Worm (Caenorhabditis elegans): Measurements from ENCODE around the gene irk-1.

Gene irk-1

ce11 chrX:6742011-6742683 is 35.8 kb downstream of the irk-1 start, which contains the start of gene mdl-1 (continued):
- TF ChIP-seq ceh-62 (tag; optimal IDR thresholded peaks at IDR 0.05) (no peak), nhr-237 (tag; optimal IDR thresholded peaks at IDR 0.05) (peak; percentile 16), ZK337.2 (GFP tag; IDR thresholded peaks at IDR 0.05) (no peak), nhr-102 (tag; optimal IDR thresholded peaks at IDR 0.05) (peak; percentile 89), lim-7 (GFP tag; IDR thresholded peaks at IDR 0.05) (peak; percentile 27; the same call in 1 of the 2 replicates), pqm-1 (tag; optimal IDR thresholded peaks at IDR 0.05) (peak; percentile 37), egl-27 (tag; optimal IDR thresholded peaks at IDR 0.05) (no peak), T20F7.1 (GFP tag; optimal IDR thresholded peaks at IDR 0.05) (peak; percentile 21), skn-1 (tag; optimal IDR thresholded peaks at IDR 0.05) (no peak), nhr-41 (GFP tag; IDR thresholded peaks at IDR 0.05) (no peak), Y105C5A.15 (GFP tag; IDR thresholded peaks at IDR 0.05) (no peak), hmg-1.1 (GFP tag; IDR thresholded peaks at IDR 0.05) (peak; percentile 90), hif-1 (tag; optimal IDR thresholded peaks at IDR 0.05) (peak; percentile 37 to 95), hlh-30 (tag; optimal IDR thresholded peaks at IDR 0.05; ENCODE audit: insufficient read depth) (peak; percentile 96), lin-15B (tag; optimal IDR thresholded peaks at IDR 0.05) (no peak), ZK546.5 (tag; optimal IDR thresholded peaks at IDR 0.05) (no peak), dve-1 (tag; optimal IDR thresholded peaks at IDR 0.05; ENCODE audit: insufficient read depth) (peak; percentile 87), nhr-25 (tag; optimal IDR thresholded peaks at IDR 0.05; ENCODE audit: borderline replicate concordance, insufficient read depth) (peak; percentile 96), nhr-111 (GFP tag; optimal IDR thresholded peaks at IDR 0.05) (no peak), lsy-2 (tag; optimal IDR thresholded peaks at IDR 0.05) (peak; percentile 54 to 81), tag-97 (GFP tag; IDR thresholded peaks at IDR 0.05) (no peak), fkh-10 (GFP tag; optimal IDR thresholded peaks at IDR 0.05) (peak; percentile 42), D1046.2 (GFP tag; IDR thresholded peaks at IDR 0.05) (no peak), gei-8 (GFP tag; optimal IDR thresholded peaks at IDR 0.05) (peak; percentile 86)

ce11 chrX:6741532-6741931 is 36.4 kb downstream of the irk-1 start:
- peak; percentile 69 for TF ChIP-seq tra-1 (GFP tag; IDR thresholded peaks at IDR 0.05)
- TF ChIP-seq aha-1 (tag) = peak; percentile 89
- TF ChIP-seq nhr-25 (tag; optimal IDR thresholded peaks at IDR 0.05; ENCODE audit: borderline replicate concordance, insufficient read depth) = peak; percentile 43
- TF ChIP-seq nhr-76 (tag; optimal IDR thresholded peaks at IDR 0.05) = no peak
- peak; percentile 54; the same call in 1 of the 2 replicates for TF ChIP-seq zfp-3 (GFP tag; conservative IDR thresholded peaks at IDR 0.05)
- peak; percentile 96 for TF ChIP-seq dmd-6 (GFP tag; IDR thresholded peaks at IDR 0.05)
- TF ChIP-seq saeg-2 (GFP tag; IDR thresholded peaks at IDR 0.05) = 0 out of 2 replicates have a peak, but pooled peaks have one; percentile 7
- TF ChIP-seq hlh-30 (tag; optimal IDR thresholded peaks at IDR 0.05; ENCODE audit: insufficient read depth) = peak; percentile 92
- peak; percentile 75 for TF ChIP-seq dve-1 (tag; optimal IDR thresholded peaks at IDR 0.05; ENCODE audit: insufficient read depth)
- TF ChIP-seq hlh-11 (tag; optimal IDR thresholded peaks at IDR 0.05) = no peak
- TF ChIP-seq lsy-2 (tag; optimal IDR thresholded peaks at IDR 0.05) = peak in 1 of 2 experiments; percentile 51
- TF ChIP-seq nhr-28 (tag; optimal IDR thresholded peaks at IDR 0.05) = peak; percentile 57
- peak; percentile 34 for TF ChIP-seq ceh-20 (GFP tag; IDR thresholded peaks at IDR 0.05)
- peak; percentile 68; the same call in 1 of the 2 replicates for TF ChIP-seq php-3 (GFP tag; IDR thresholded peaks at IDR 0.05)
- peak; percentile 96 for TF ChIP-seq mxl-2 (GFP tag; conservative IDR thresholded peaks at IDR 0.05)
- peak; percentile 2 for TF ChIP-seq lin-13 (GFP tag; optimal IDR thresholded peaks at IDR 0.05)
- TF ChIP-seq madf-9 (GFP tag; conservative IDR thresholded peaks at IDR 0.05) = no peak
- TF ChIP-seq unc-62 (GFP tag; optimal IDR thresholded peaks at IDR 0.05 in 1 of 2) = peak in 1 of 2 experiments; percentile 100
- TF ChIP-seq unc-62 (tag; optimal IDR thresholded peaks at IDR 0.05) = no peak
- peak in 1 of 2 experiments; percentile 70 for TF ChIP-seq mdl-1 (tag; optimal IDR thresholded peaks at IDR 0.05)
- TF ChIP-seq mdt-29 (GFP tag; IDR thresholded peaks at IDR 0.05) = peak; percentile 67
- TF ChIP-seq pqm-1 (tag; optimal IDR thresholded peaks at IDR 0.05) = no peak
- TF ChIP-seq daf-16 (GFP tag; optimal IDR thresholded peaks at IDR 0.05) = no peak
- TF ChIP-seq daf-16 (tag; optimal IDR thresholded peaks at IDR 0.05) = peak; percentile 45
- peak; percentile 36 for TF ChIP-seq nhr-77 (tag; optimal IDR thresholded peaks at IDR 0.05)
- no peak for TF ChIP-seq lin-15B (tag; optimal IDR thresholded peaks at IDR 0.05)

All from whole organism, L4 larva.